Fruit fly (Drosophila melanogaster): ENCODE data around the gene Anp.

dm6 chr3R:30208766-30209484 is 823 bp upstream of the Anp start, which contains the start of gene RpS7:
- TF ChIP-seq CoRest (tag; optimal IDR thresholded peaks at IDR 0.05) (peak; percentile 63), fd96Cb (tag; optimal IDR thresholded peaks at IDR 0.05) (peak; percentile 8), Sox102F (GFP tag; optimal IDR thresholded peaks at IDR 0.05) (peak; percentile 20), inv (GFP tag; IDR thresholded peaks at IDR 0.05; ENCODE audit: partially characterized antibody) (peak; percentile 98), slou (GFP tag; optimal IDR thresholded peaks at IDR 0.05) (peak; percentile 23), CG7745 (tag; optimal IDR thresholded peaks at IDR 0.05) (no peak), Abd-B (GFP tag; optimal IDR thresholded peaks at IDR 0.05) (no peak), eyg (GFP tag; optimal IDR thresholded peaks at IDR 0.05) (peak; percentile 37), CG17612 (GFP tag; IDR thresholded peaks at IDR 0.05) (no peak), CG10565 (GFP tag; optimal IDR thresholded peaks at IDR 0.05) (no peak), CG17359 (tag; optimal IDR thresholded peaks at IDR 0.05) (peak; percentile 67), ab (GFP tag; optimal IDR thresholded peaks at IDR 0.05) (no peak), lola (GFP tag; optimal IDR thresholded peaks at IDR 0.05) (peak in 1 of 3 experiments; percentile 30)
